Fruit fly (Drosophila melanogaster): ENCODE data around the gene CG6650.

Gene CG6650

dm6 chr3L:14050944-14051548, 19.8 kb downstream of the CG6650 start, which contains the start of gene CG6833 (continued):
- no peak for TF ChIP-seq fd102C (GFP tag; optimal IDR thresholded peaks at IDR 0.05)
- TF ChIP-seq p53 (GFP tag; optimal IDR thresholded peaks at IDR 0.05): peak; percentile 16
- peak; percentile 49 for TF ChIP-seq ems (GFP tag; optimal IDR thresholded peaks at IDR 0.05)
- TF ChIP-seq her (GFP tag; optimal IDR thresholded peaks at IDR 0.05): peak; percentile 66
- peak; percentile 73 for TF ChIP-seq dpn (GFP tag; optimal IDR thresholded peaks at IDR 0.05)
- peak; percentile 3 for TF ChIP-seq CG8388 (GFP tag; optimal IDR thresholded peaks at IDR 0.05)
- TF ChIP-seq CG10321 (GFP tag; IDR thresholded peaks at IDR 0.05): no peak
- no peak for TF ChIP-seq Kr (GFP tag; optimal IDR thresholded peaks at IDR 0.05)
- no peak for TF ChIP-seq CG15011 (GFP tag; optimal IDR thresholded peaks at IDR 0.05)
- no peak for TF ChIP-seq Spps (tag; optimal IDR thresholded peaks at IDR 0.05)
- TF ChIP-seq tna (GFP tag; IDR thresholded peaks at IDR 0.05; ENCODE audit: partially characterized antibody): no peak
- TF ChIP-seq CG6854 (GFP tag; optimal IDR thresholded peaks at IDR 0.05): no peak
- TF ChIP-seq ab (GFP tag; optimal IDR thresholded peaks at IDR 0.05): peak; percentile 38
- peak; percentile 26; the same call in 1 of the 2 replicates for TF ChIP-seq E2f2 (GFP tag; IDR thresholded peaks at IDR 0.05)
- no peak for TF ChIP-seq unc-4 (GFP tag; IDR thresholded peaks at IDR 0.05; ENCODE audit: partially characterized antibody)
- TF ChIP-seq CG4730 (GFP tag; IDR thresholded peaks at IDR 0.05): peak; percentile 83
- peak; percentile 54 for TF ChIP-seq Awh (GFP tag; IDR thresholded peaks at IDR 0.05)
- peak; percentile 55 for TF ChIP-seq Max (GFP tag; optimal IDR thresholded peaks at IDR 0.05)
- TF ChIP-seq CG13287 (GFP tag; IDR thresholded peaks at IDR 0.05; ENCODE audit: partially characterized antibody): peak; percentile 32
- no peak for TF ChIP-seq ATbp (GFP tag; optimal IDR thresholded peaks at IDR 0.05)
- peak; percentile 71 for TF ChIP-seq Fer3 (tag; optimal IDR thresholded peaks at IDR 0.05)
- peak; percentile 59 for TF ChIP-seq grau (tag; optimal IDR thresholded peaks at IDR 0.05)
- peak; percentile 68 for TF ChIP-seq CG7271 (tag; optimal IDR thresholded peaks at IDR 0.05)
- TF ChIP-seq crol (GFP tag; IDR thresholded peaks at IDR 0.05): no peak
- peak; percentile 27 for TF ChIP-seq dmrt11E (tag; optimal IDR thresholded peaks at IDR 0.05)
- peak; percentile 42 for TF ChIP-seq CG9727 (GFP tag; optimal IDR thresholded peaks at IDR 0.05)
- peak; percentile 76 for TF ChIP-seq Atf-2 (GFP tag; optimal IDR thresholded peaks at IDR 0.05)
- TF ChIP-seq Optix (GFP tag; IDR thresholded peaks at IDR 0.05): peak; percentile 76
- TF ChIP-seq CG18262 (tag; optimal IDR thresholded peaks at IDR 0.05): peak; percentile 57
- TF ChIP-seq PHDP (tag; optimal IDR thresholded peaks at IDR 0.05): peak; percentile 10
- peak; percentile 59 for TF ChIP-seq fd96Cb (tag; optimal IDR thresholded peaks at IDR 0.05)
- peak in 1 of 3 experiments; percentile 15 for TF ChIP-seq lola (GFP tag; optimal IDR thresholded peaks at IDR 0.05)
- TF ChIP-seq CG18764 (GFP tag; optimal IDR thresholded peaks at IDR 0.05): peak; percentile 65
- TF ChIP-seq Dbx (GFP tag; IDR thresholded peaks at IDR 0.05): peak; percentile 86
- TF ChIP-seq vnd (GFP tag; IDR thresholded peaks at IDR 0.05; ENCODE audit: partially characterized antibody): no peak
- peak; percentile 69 for TF ChIP-seq shn (GFP tag; optimal IDR thresholded peaks at IDR 0.05)
- TF ChIP-seq ci (GFP tag; IDR thresholded peaks at IDR 0.05): peak; percentile 86
- no peak for TF ChIP-seq corto (GFP tag; optimal IDR thresholded peaks at IDR 0.05)
- no peak for TF ChIP-seq zf30C (GFP tag; optimal IDR thresholded peaks at IDR 0.05)
- peak; percentile 32 for TF ChIP-seq BEAF-32 (GFP tag; optimal IDR thresholded peaks at IDR 0.05)
- no peak for TF ChIP-seq Vsx1 (GFP tag; optimal IDR thresholded peaks at IDR 0.05)
- peak; percentile 53; the same call in 1 of the 2 replicates for TF ChIP-seq wdn (GFP tag; IDR thresholded peaks at IDR 0.05)
- TF ChIP-seq nerfin-1 (tag; optimal IDR thresholded peaks at IDR 0.05): peak; percentile 38
- peak; percentile 38 for TF ChIP-seq CG12744 (GFP tag; optimal IDR thresholded peaks at IDR 0.05)
- no peak for TF ChIP-seq C15 (GFP tag; IDR thresholded peaks at IDR 0.05)
- no peak for TF ChIP-seq CG11696 (GFP tag; IDR thresholded peaks at IDR 0.05)
- 0 out of 2 replicates have a peak, but pooled peaks have one; percentile 30 for TF ChIP-seq CG42726 (GFP tag; IDR thresholded peaks at IDR 0.05; ENCODE audit: partially characterized antibody)
- no peak for TF ChIP-seq CG17612 (GFP tag; IDR thresholded peaks at IDR 0.05)
- TF ChIP-seq al (GFP tag; IDR thresholded peaks at IDR 0.05): peak; percentile 64

Measured in whole organism, embryonic.